Fruit fly (Drosophila melanogaster) whole organism, embryonic: Measurements from ENCODE around the gene Taf10.

Source experiments
- Adf1 ChIP-seq: fragments of 200-800 bp; sonication (Bioruptor generic); IDR thresholded peaks from 2 replicates; pipeline ENCODE4 v1.3.6; 2022; ENCODE audit warnings: missing biosample characterization, missing genetic modification characterization
- Aef1 ChIP-seq: fragments of 200-800 bp; sonication (Bioruptor generic); IDR thresholded peaks from 3 replicates; pipeline ENCODE4 v1.3.6; 2022; ENCODE audit warnings: missing biosample characterization, missing genetic modification characterization
- Atf6 ChIP-seq: fragments of 200-800 bp; sonication (Bioruptor generic); IDR thresholded peaks from 2 replicates; pipeline ENCODE4 v1.3.6; 2022; ENCODE audit warnings: missing biosample characterization, missing genetic modification characterization
- B-H2 ChIP-seq: fragments of 200-800 bp; sonication (Bioruptor generic); optimal IDR thresholded peaks from 2 replicates; lab custom pipeline; 2018; ENCODE audit warnings: missing biosample characterization, mild to moderate bottlenecking, missing genetic modification characterization
- CG10147 ChIP-seq: fragments of 200-800 bp; sonication (Bioruptor generic); optimal IDR thresholded peaks from 2 replicates; lab custom pipeline; 2019; ENCODE audit warnings: missing biosample characterization, mild to moderate bottlenecking, missing genetic modification characterization, moderate library complexity
- CG10209 ChIP-seq: fragments of 200-800 bp; sonication (Bioruptor generic); optimal IDR thresholded peaks from 3 replicates; lab custom pipeline; 2017; ENCODE audit warnings: missing biosample characterization, mild to moderate bottlenecking, missing genetic modification characterization, missing genetic modification reagents
- CG11085 ChIP-seq: fragments of 200-800 bp; sonication (Bioruptor generic); IDR thresholded peaks from 2 replicates; pipeline ENCODE4 v1.3.6; 2022; ENCODE audit warnings: missing biosample characterization, missing genetic modification characterization
- CG13775 ChIP-seq: fragments of 200-800 bp; sonication (Bioruptor generic); optimal IDR thresholded peaks from 3 replicates; lab custom pipeline; 2017; ENCODE audit warnings: missing biosample characterization, mild to moderate bottlenecking, missing genetic modification characterization
- CG15696 ChIP-seq: fragments of 200-800 bp; sonication (Bioruptor generic); optimal IDR thresholded peaks from 2 replicates; lab custom pipeline; 2019; ENCODE audit warnings: missing biosample characterization, mild to moderate bottlenecking, missing genetic modification characterization, moderate library complexity
- CG17385 ChIP-seq: fragments of 200-800 bp; sonication (Bioruptor generic); optimal IDR thresholded peaks from 3 replicates; lab custom pipeline; 2018; ENCODE audit warnings: missing biosample characterization, mild to moderate bottlenecking, missing genetic modification characterization
- CG17568 ChIP-seq: fragments of 200-800 bp; sonication (Bioruptor generic); optimal IDR thresholded peaks from 2 replicates; lab custom pipeline; 2018; ENCODE audit warnings: missing biosample characterization, mild to moderate bottlenecking, missing genetic modification characterization, moderate library complexity
- CG17802 ChIP-seq: fragments of 200-800 bp; sonication (Bioruptor generic); optimal IDR thresholded peaks from 2 replicates; lab custom pipeline; 2018; ENCODE audit warnings: missing biosample characterization, mild to moderate bottlenecking, missing genetic modification characterization, moderate library complexity
- CG31388 ChIP-seq: fragments of 200-800 bp; sonication (Bioruptor generic); optimal IDR thresholded peaks from 2 replicates; lab custom pipeline; 2016; ENCODE audit warnings: missing biosample characterization, missing genetic modification characterization
- CG3407 ChIP-seq: fragments of 200-800 bp; sonication (Bioruptor generic); optimal IDR thresholded peaks from 2 replicates; lab custom pipeline; 2018; ENCODE audit warnings: missing biosample characterization, mild to moderate bottlenecking, missing genetic modification characterization
- CG34422 ChIP-seq: fragments of 200-800 bp; sonication (Bioruptor generic); IDR thresholded peaks from 3 replicates; pipeline ENCODE4 v1.3.6; 2022; ENCODE audit warnings: missing biosample characterization, missing genetic modification characterization
- CG4282 ChIP-seq: fragments of 200-800 bp; sonication (Bioruptor generic); optimal IDR thresholded peaks from 2 replicates; lab custom pipeline; 2016; ENCODE audit warnings: missing biosample characterization, missing genetic modification characterization
- CG7839 ChIP-seq: fragments of 200-800 bp; sonication (Bioruptor generic); optimal IDR thresholded peaks from 3 replicates; lab custom pipeline; 2018; ENCODE audit warnings: missing biosample characterization, mild to moderate bottlenecking, missing genetic modification characterization, moderate library complexity
- CG8765 ChIP-seq: fragments of 200-800 bp; sonication (Bioruptor generic); IDR thresholded peaks from 2 replicates; pipeline ENCODE4 v1.3.6; 2022; ENCODE audit warnings: missing biosample characterization, missing genetic modification characterization
- CG8944 ChIP-seq: fragments of 200-800 bp; sonication (Bioruptor generic); optimal IDR thresholded peaks from 3 replicates; lab custom pipeline; 2016; ENCODE audit warnings: missing biosample characterization, missing genetic modification characterization
- CoRest ChIP-seq: fragments of 200-800 bp; sonication (Bioruptor generic); optimal IDR thresholded peaks from 3 replicates; lab custom pipeline; 2018; ENCODE audit warnings: missing biosample characterization, mild to moderate bottlenecking, missing genetic modification characterization, moderate library complexity
- D ChIP-seq, 2 experiments: fragments of 200-800 bp in 1 of 2; fragments of >200 bp in 1 of 2; sonication (Bioruptor generic) in 1 of 2; optimal IDR thresholded peaks; 2 replicates in 1 of 2; 3 replicates in 1 of 2; lab custom pipeline; 2017; ENCODE audit warnings: mild to moderate bottlenecking in 1 of 2, missing biosample characterization in 1 of 2, missing genetic modification characterization in 1 of 2, missing genetic modification reagents in 1 of 2
- Dad ChIP-seq: fragments of 200-800 bp; sonication (Bioruptor generic); optimal IDR thresholded peaks from 3 replicates; lab custom pipeline; 2016; ENCODE audit warnings: missing biosample characterization, missing genetic modification characterization
- Dll ChIP-seq: fragments of 200-800 bp; sonication (Bioruptor generic); IDR thresholded peaks from 4 replicates; pipeline ENCODE4 v1.3.6; 2022; ENCODE audit warnings: missing biosample characterization, missing genetic modification characterization; ENCODE audit not compliant: partially characterized antibody
- Dref ChIP-seq: fragments of 200-800 bp; sonication (Bioruptor generic); IDR thresholded peaks from 2 replicates; pipeline ENCODE4 v1.3.6; 2022; ENCODE audit warnings: missing biosample characterization, missing genetic modification characterization
- E2f2 ChIP-seq: fragments of 200-800 bp; sonication (Bioruptor generic); IDR thresholded peaks from 2 replicates; pipeline ENCODE4 v1.3.6; 2022; ENCODE audit warnings: missing biosample characterization, missing genetic modification characterization
- Hand ChIP-seq: fragments of 200-800 bp; sonication (Bioruptor generic); optimal IDR thresholded peaks from 2 replicates; lab custom pipeline; 2017; ENCODE audit warnings: mild to moderate bottlenecking, missing biosample characterization, missing genetic modification reagents, missing genetic modification characterization
- Hr3 ChIP-seq: fragments of 200-800 bp; sonication (Bioruptor generic); optimal IDR thresholded peaks from 3 replicates; lab custom pipeline; 2016; ENCODE audit warnings: missing biosample characterization, missing genetic modification characterization
- Jarid2 ChIP-seq: fragments of 200-800 bp; sonication (Bioruptor generic); optimal IDR thresholded peaks from 3 replicates; lab custom pipeline; 2017; ENCODE audit warnings: mild to moderate bottlenecking, missing biosample characterization, missing genetic modification reagents, missing genetic modification characterization
- Meics ChIP-seq: fragments of 200-800 bp; sonication (Bioruptor generic); optimal IDR thresholded peaks from 2 replicates; lab custom pipeline; 2017; ENCODE audit warnings: missing biosample characterization, mild to moderate bottlenecking, missing genetic modification characterization
- Mrtf ChIP-seq: fragments of 200-800 bp; sonication (Bioruptor generic); IDR thresholded peaks from 3 replicates; pipeline ENCODE4 v1.3.6; 2022; ENCODE audit warnings: missing biosample characterization, missing genetic modification characterization
- NK7.1 ChIP-seq: fragments of 200-800 bp; sonication (Bioruptor generic); optimal IDR thresholded peaks from 3 replicates; lab custom pipeline; 2016; ENCODE audit warnings: missing biosample characterization, missing genetic modification characterization
- Pdp1 ChIP-seq, 2 experiments: fragments of 200-800 bp; sonication (Bioruptor generic); optimal IDR thresholded peaks; 3 replicates each; lab custom pipeline; 2016; ENCODE audit warnings: missing biosample characterization in 2 of 2, missing genetic modification characterization in 2 of 2, mild to moderate bottlenecking in 1 of 2, moderate library complexity in 1 of 2
- Vsx1 ChIP-seq: fragments of 200-800 bp; sonication (Bioruptor generic); optimal IDR thresholded peaks from 2 replicates; lab custom pipeline; 2017; ENCODE audit warnings: missing biosample characterization, mild to moderate bottlenecking, missing genetic modification characterization, missing genetic modification reagents
- cad ChIP-seq: fragments of >200 bp; optimal IDR thresholded peaks from 2 replicates; lab custom pipeline; 2017; ENCODE audit warnings: missing biosample characterization, missing genetic modification characterization
- cato ChIP-seq: fragments of 200-800 bp; sonication (Bioruptor generic); optimal IDR thresholded peaks from 2 replicates; lab custom pipeline; 2016; ENCODE audit warnings: missing biosample characterization, missing genetic modification characterization, borderline replicate concordance
- caup ChIP-seq: fragments of 200-800 bp; sonication (Bioruptor generic); optimal IDR thresholded peaks from 3 replicates; lab custom pipeline; 2017; ENCODE audit warnings: missing biosample characterization, mild to moderate bottlenecking, missing genetic modification characterization, moderate library complexity; ENCODE audit not compliant: severe bottlenecking
- ems ChIP-seq: fragments of 200-800 bp; sonication (Bioruptor generic); optimal IDR thresholded peaks from 3 replicates; lab custom pipeline; 2016; ENCODE audit warnings: missing biosample characterization, missing genetic modification characterization
- eyg ChIP-seq: fragments of 200-800 bp; sonication (Bioruptor generic); optimal IDR thresholded peaks from 3 replicates; lab custom pipeline; 2016; ENCODE audit warnings: missing biosample characterization, missing genetic modification characterization
- fd3F ChIP-seq: fragments of 200-800 bp; sonication (Bioruptor generic); optimal IDR thresholded peaks from 2 replicates; lab custom pipeline; 2018; ENCODE audit warnings: missing biosample characterization, mild to moderate bottlenecking, missing genetic modification characterization, moderate library complexity
- fru ChIP-seq: fragments of >200 bp; optimal IDR thresholded peaks from 2 replicates; lab custom pipeline; 2017
- lbe ChIP-seq: fragments of 200-800 bp; sonication (Bioruptor generic); optimal IDR thresholded peaks from 2 replicates; lab custom pipeline; 2016; ENCODE audit warnings: missing biosample characterization, mild to moderate bottlenecking, missing genetic modification characterization
- mirr ChIP-seq: fragments of 200-800 bp; sonication (Bioruptor generic); optimal IDR thresholded peaks from 3 replicates; lab custom pipeline; 2018; ENCODE audit warnings: missing biosample characterization, mild to moderate bottlenecking, missing genetic modification characterization
- pb ChIP-seq: fragments of 200-800 bp; sonication (Bioruptor generic); optimal IDR thresholded peaks from 3 replicates; lab custom pipeline; 2016; ENCODE audit warnings: missing biosample characterization, missing genetic modification characterization
- phol ChIP-seq: fragments of 200-800 bp; sonication (Bioruptor generic); optimal IDR thresholded peaks from 3 replicates; lab custom pipeline; 2018; ENCODE audit warnings: missing biosample characterization, mild to moderate bottlenecking, missing genetic modification characterization, moderate library complexity
- pita ChIP-seq: fragments of 200-800 bp; sonication (Bioruptor generic); optimal IDR thresholded peaks from 2 replicates; lab custom pipeline; 2017; ENCODE audit warnings: missing biosample characterization, mild to moderate bottlenecking, missing genetic modification characterization
- sens ChIP-seq: fragments of 200-800 bp; sonication (Bioruptor generic); peaks from one replicate; lab custom pipeline; 2016; ENCODE audit warnings: missing biosample characterization, missing genetic modification characterization
- trem ChIP-seq: fragments of 200-800 bp; optimal IDR thresholded peaks from 3 replicates; lab custom pipeline; 2019; ENCODE audit warnings: missing biosample characterization, mild to moderate bottlenecking, missing genetic modification characterization, moderate library complexity
- trh ChIP-seq: fragments of 200-800 bp; sonication (Bioruptor generic); optimal IDR thresholded peaks from 2 replicates; lab custom pipeline; 2016; ENCODE audit warnings: missing biosample characterization, missing genetic modification characterization
- twi ChIP-seq: fragments of 200-800 bp; optimal IDR thresholded peaks from 2 replicates; lab custom pipeline; 2019; ENCODE audit warnings: missing biosample characterization, mild to moderate bottlenecking, missing genetic modification characterization, moderate library complexity
- usp ChIP-seq: fragments of >200 bp; optimal IDR thresholded peaks from 2 replicates; lab custom pipeline; 2017; ENCODE audit warnings: missing biosample characterization, missing genetic modification characterization
- zfh1 ChIP-seq: fragments of 200-800 bp; sonication (Bioruptor generic); IDR thresholded peaks from 3 replicates; pipeline ENCODE4 v1.3.6; 2022; ENCODE audit warnings: missing biosample characterization, missing genetic modification characterization

The Taf10 gene

dm6 chr2L:2759654-2760053, 8.0 kb upstream of the Taf10 start, which contains the start of the genes HemK2, Snapin and Tnpo-SR (continued):
- TF ChIP-seq Pdp1 (GFP tag; optimal IDR thresholded peaks at IDR 0.05; lab: Kevin White, UChicago) = peak; percentile 86 to 88
- peak; percentile 61 for TF ChIP-seq cato (GFP tag; lab: Kevin White, UChicago)
- peak; percentile 91 for TF ChIP-seq Hr3 (GFP tag; lab: Kevin White, UChicago)
- no peak for TF ChIP-seq fru (lab: Kevin White, UChicago)
- TF ChIP-seq Dad = peak; percentile 82
- TF ChIP-seq trem (tag; lab: Kevin White, UChicago) = peak; percentile 95
- TF ChIP-seq eyg (GFP tag; lab: Kevin White, UChicago) = peak; percentile 6
- TF ChIP-seq D (optimal IDR thresholded peaks at IDR 0.05; lab: Kevin White, UChicago) = no peak
- peak; percentile 68 for TF ChIP-seq D (GFP tag; optimal IDR thresholded peaks at IDR 0.05; lab: Kevin White, UChicago)
- peak; percentile 68 for TF ChIP-seq pb (GFP tag; lab: Kevin White, UChicago)
- TF ChIP-seq Vsx1 (GFP tag; lab: Kevin White, UChicago) = peak; percentile 84
- peak; percentile 69 for TF ChIP-seq CG8944 (GFP tag; lab: Kevin White, UChicago)
- TF ChIP-seq usp (GFP tag; lab: Kevin White, UChicago) = no peak
- peak; percentile 57 for TF ChIP-seq NK7.1
- TF ChIP-seq Dref (GFP tag; lab: Robert Waterston, UW) = peak; percentile 80
- peak; percentile 90 for TF ChIP-seq fd3F
- TF ChIP-seq trh (GFP tag; lab: Kevin White, UChicago) = peak; percentile 74
- peak; percentile 79 for TF ChIP-seq Hand
- peak; percentile 91 for TF ChIP-seq caup (GFP tag; lab: Kevin White, UChicago)
- TF ChIP-seq mirr = peak; percentile 76
- peak; percentile 96 for TF ChIP-seq CG34422 (GFP tag; lab: Robert Waterston, UW)
- peak; percentile 95 for TF ChIP-seq Aef1
- TF ChIP-seq Adf1 (GFP tag; lab: Robert Waterston, UW) = peak; percentile 75
- peak; percentile 76 for TF ChIP-seq CG17568 (GFP tag; lab: Kevin White, UChicago)
- TF ChIP-seq CG31388 (GFP tag; lab: Kevin White, UChicago) = peak; percentile 74
- TF ChIP-seq ems (GFP tag; lab: Kevin White, UChicago) = peak; percentile 82
- TF ChIP-seq Dll (GFP tag; lab: Robert Waterston, UW) = peak; percentile 98
- TF ChIP-seq sens (GFP tag; lab: Kevin White, UChicago) = peak; percentile 96
- no peak for TF ChIP-seq cad (GFP tag; lab: Kevin White, UChicago)
- peak; percentile 92 for TF ChIP-seq CG7839
- TF ChIP-seq B-H2 (GFP tag; lab: Kevin White, UChicago) = peak; percentile 95
- TF ChIP-seq pita (GFP tag; lab: Kevin White, UChicago) = no peak
- peak; percentile 88 for TF ChIP-seq Atf6
- TF ChIP-seq CG17385 (GFP tag; lab: Kevin White, UChicago) = peak; percentile 84
- peak; percentile 93 for TF ChIP-seq CG13775
- TF ChIP-seq lbe (GFP tag; lab: Kevin White, UChicago) = peak; percentile 93
- no peak for TF ChIP-seq Jarid2
- TF ChIP-seq CG10147 (GFP tag; lab: Kevin White, UChicago) = peak; percentile 92
- peak; percentile 87 for TF ChIP-seq twi (tag; lab: Kevin White, UChicago)
- peak; percentile 72 for TF ChIP-seq E2f2
- TF ChIP-seq CG4282 = peak; percentile 48
- TF ChIP-seq CG3407 (GFP tag; lab: Kevin White, UChicago) = peak; percentile 69
- TF ChIP-seq Meics (GFP tag; lab: Kevin White, UChicago) = peak; percentile 88
- peak; percentile 91 for TF ChIP-seq Mrtf (GFP tag; lab: Robert Waterston, UW)
- peak; percentile 72 for TF ChIP-seq CG17802 (tag; lab: Kevin White, UChicago)
- peak; percentile 87 for TF ChIP-seq CG11085 (GFP tag; lab: Robert Waterston, UW)
- TF ChIP-seq phol (tag; lab: Kevin White, UChicago) = peak; percentile 93
- peak; percentile 94 for TF ChIP-seq CoRest (tag; lab: Kevin White, UChicago)
- TF ChIP-seq CG10209 (GFP tag; lab: Kevin White, UChicago) = peak; percentile 90
- peak; percentile 96 for TF ChIP-seq zfh1 (GFP tag; lab: Robert Waterston, UW)
- TF ChIP-seq CG8765 (GFP tag; lab: Robert Waterston, UW) = peak; percentile 94
- TF ChIP-seq CG15696 (tag; lab: Kevin White, UChicago) = peak; percentile 97
